Worm (Caenorhabditis elegans) whole organism, late embryonic: Measurements from ENCODE around the gene soap-1.

Experiments used
- F13H6.1 ChIP-seq: sonication (generic microtip); optimal IDR thresholded peaks from 2 replicates; lab custom pipeline; 2016; ENCODE audit warnings: missing genetic modification characterization, missing compliant biosample characterization
- Y22D7AL.16 ChIP-seq: sonication (generic microtip); optimal IDR thresholded peaks from 2 replicates; lab custom pipeline; 2016; ENCODE audit warnings: missing genetic modification characterization, missing compliant biosample characterization
- ama-1 ChIP-seq: fragments of 150-350 bp; optimal IDR thresholded peaks from 2 replicates; lab custom pipeline; 2014
- ceh-22 ChIP-seq: sonication (generic microtip); optimal IDR thresholded peaks from 2 replicates; lab custom pipeline; 2017; ENCODE audit warnings: missing biosample characterization, missing genetic modification characterization
- fkh-10 ChIP-seq: fragments of 150-350 bp; optimal IDR thresholded peaks from 2 replicates; lab custom pipeline; 2014; ENCODE audit warnings: missing biosample characterization, missing genetic modification reagents, missing genetic modification characterization
- fkh-6 ChIP-seq: sonication (generic microtip); optimal IDR thresholded peaks from 2 replicates; lab custom pipeline; 2016; ENCODE audit warnings: missing genetic modification characterization, missing compliant biosample characterization
- pag-3 ChIP-seq: sonication (generic microtip); optimal IDR thresholded peaks from 2 replicates; lab custom pipeline; 2016; ENCODE audit warnings: missing compliant biosample characterization, missing genetic modification characterization, borderline replicate concordance
- pha-4 ChIP-seq: fragments of 150-350 bp; optimal IDR thresholded peaks from 2 replicates; lab custom pipeline; 2018; ENCODE audit warnings: missing biosample characterization, missing genetic modification reagents, missing genetic modification characterization
- rnt-1 ChIP-seq: sonication (generic microtip); optimal IDR thresholded peaks from 2 replicates; lab custom pipeline; 2016; ENCODE audit warnings: missing genetic modification characterization, missing compliant biosample characterization
- unc-3 ChIP-seq, 2 experiments: fragments of 200-800 bp in 1 of 2; sonication (Bioruptor generic) in 1 of 2; sonication (generic microtip) in 1 of 2; conservative IDR thresholded peaks in 1 of 2; optimal IDR thresholded peaks in 1 of 2; 2 replicates each; pipeline versions ENCODE4 v1.3.6 to Lab custom; 2016 to 2022; ENCODE audit warnings: missing compliant biosample characterization in 2 of 2, missing genetic modification characterization in 2 of 2, missing genetic modification reagents in 1 of 2
- unc-86 ChIP-seq: sonication (generic microtip); optimal IDR thresholded peaks from 2 replicates; lab custom pipeline; 2016; ENCODE audit warnings: missing genetic modification characterization, missing compliant biosample characterization

- TF ChIP-seq fkh-6 (no peak), unc-3 (GFP tag; conservative IDR thresholded peaks at IDR 0.05; lab: Robert Waterston, UW) (no peak), unc-3 (tag; optimal IDR thresholded peaks at IDR 0.05; lab: Kevin White, UChicago) (no peak), pha-4 (tag; lab: Kevin White, UChicago) (no peak), unc-86 (tag; lab: Kevin White, UChicago) (no peak), rnt-1 (tag; lab: Kevin White, UChicago) (no peak), Y22D7AL.16 (tag; lab: Kevin White, UChicago) (no peak), F13H6.1 (tag; lab: Kevin White, UChicago) (no peak), ceh-22 (tag; lab: Kevin White, UChicago) (no peak), pag-3 (tag; lab: Kevin White, UChicago) (no peak), ama-1 (lab: Kevin White, UChicago) (no peak), fkh-10 (GFP tag; lab: Kevin White, UChicago) (no peak)
These were observed 39.5 kb downstream of the soap-1 start, which contains the start of gene lgc-39 for ce11 chrV:7175201-7175600.
